Worm (Caenorhabditis elegans) whole organism, L4 larva: ENCODE results near the gene F44A2.7.

ENCODE experiments used
- F26F4.8 ChIP-seq: fragments of 200-800 bp; sonication (Bioruptor generic); conservative IDR thresholded peaks from 2 replicates; pipeline ENCODE4 v1.3.6; 2022; ENCODE audit warnings: missing genetic modification characterization, missing compliant biosample characterization
- F49E8.2 ChIP-seq: sonication (generic microtip); optimal IDR thresholded peaks from 2 replicates; lab custom pipeline; 2016; ENCODE audit warnings: missing compliant biosample characterization, mild to moderate bottlenecking, missing genetic modification characterization, borderline replicate concordance
- T20F7.1 ChIP-seq: fragments of 200-800 bp; sonication (Bioruptor generic); optimal IDR thresholded peaks from 2 replicates; lab custom pipeline; 2018; ENCODE audit warnings: mild to moderate bottlenecking, missing genetic modification characterization, missing compliant biosample characterization
- Y105C5A.15 ChIP-seq: fragments of 200-800 bp; sonication (Bioruptor generic); IDR thresholded peaks from 2 replicates; pipeline ENCODE4 v1.3.6; 2022; ENCODE audit warnings: missing genetic modification characterization, missing compliant biosample characterization
- aha-1 ChIP-seq: fragments of 150-350 bp; peaks from one replicate; lab custom pipeline; 2014; ENCODE audit warnings: missing biosample characterization, missing genetic modification characterization
- arid-1 ChIP-seq: fragments of 200-800 bp; sonication (Bioruptor generic); conservative IDR thresholded peaks from 2 replicates; pipeline ENCODE4 v1.3.6; 2022; ENCODE audit warnings: missing genetic modification reagents, missing genetic modification characterization, missing compliant biosample characterization
- ceh-28 ChIP-seq: fragments of 150-350 bp; optimal IDR thresholded peaks from 2 replicates; lab custom pipeline; 2014; ENCODE audit warnings: missing biosample characterization, missing genetic modification reagents, missing genetic modification characterization
- ceh-32 ChIP-seq: sonication (generic microtip); optimal IDR thresholded peaks from 2 replicates; lab custom pipeline; 2016; ENCODE audit warnings: mild to moderate bottlenecking, missing genetic modification characterization, missing compliant biosample characterization; ENCODE audit not compliant: poor library complexity
- ceh-62 ChIP-seq: sonication (generic microtip); optimal IDR thresholded peaks from 2 replicates; lab custom pipeline; 2017; ENCODE audit warnings: missing biosample characterization, missing genetic modification characterization
- ctbp-1 ChIP-seq: fragments of 200-800 bp; sonication (Bioruptor generic); IDR thresholded peaks from 2 replicates; pipeline ENCODE4 v1.3.6; 2022; ENCODE audit warnings: missing genetic modification reagents, missing genetic modification characterization, missing compliant biosample characterization
- daf-19 ChIP-seq: fragments of 200-800 bp; sonication (Bioruptor generic); conservative IDR thresholded peaks from 2 replicates; pipeline ENCODE4 v1.3.6; 2022; ENCODE audit warnings: missing genetic modification characterization, missing compliant biosample characterization
- daf-8 ChIP-seq: fragments of 200-800 bp; sonication (Bioruptor generic); IDR thresholded peaks from 2 replicates; pipeline ENCODE4 v1.3.6; 2022; ENCODE audit warnings: missing genetic modification characterization, missing compliant biosample characterization
- dmd-6 ChIP-seq: fragments of 200-800 bp; sonication (Bioruptor generic); IDR thresholded peaks from 2 replicates; pipeline ENCODE4 v1.3.6; 2022; ENCODE audit warnings: missing genetic modification reagents, missing genetic modification characterization, missing compliant biosample characterization
- egl-43 ChIP-seq: fragments of 200-800 bp; sonication (Bioruptor generic); IDR thresholded peaks from 2 replicates; pipeline ENCODE4 v1.3.6; 2022; ENCODE audit warnings: missing genetic modification reagents, missing genetic modification characterization, missing compliant biosample characterization
- fos-1 ChIP-seq: fragments of 150-350 bp; optimal IDR thresholded peaks from 2 replicates; lab custom pipeline; 2014; ENCODE audit warnings: missing biosample characterization, missing genetic modification characterization
- hif-1 ChIP-seq, 2 experiments: sonication (generic microtip); optimal IDR thresholded peaks; 2 replicates each; lab custom pipeline; 2016 to 2017; ENCODE audit warnings: missing compliant biosample characterization in 2 of 2, missing genetic modification characterization in 2 of 2, missing genetic modification reagents in 2 of 2, missing genotype in 2 of 2, mild to moderate bottlenecking in 1 of 2
- hlh-11 ChIP-seq: fragments of 200-800 bp; sonication (Bioruptor generic); optimal IDR thresholded peaks from 2 replicates; lab custom pipeline; 2018; ENCODE audit warnings: mild to moderate bottlenecking, missing genetic modification characterization, missing compliant biosample characterization
- hlh-30 ChIP-seq: sonication (generic microtip); optimal IDR thresholded peaks from 2 replicates; lab custom pipeline; 2017; ENCODE audit warnings: antibody characterized with exemption, mild to moderate bottlenecking, missing genetic modification characterization, missing compliant biosample characterization; ENCODE audit not compliant: insufficient read depth
- hmg-1.1 ChIP-seq: fragments of 200-800 bp; sonication (Bioruptor generic); IDR thresholded peaks from 2 replicates; pipeline ENCODE4 v1.3.6; 2022; ENCODE audit warnings: missing genetic modification reagents, missing genetic modification characterization, missing compliant biosample characterization
- lin-38 ChIP-seq: fragments of 200-800 bp; sonication (Bioruptor generic); IDR thresholded peaks from 2 replicates; pipeline ENCODE4 v1.3.6; 2022; ENCODE audit warnings: missing genetic modification reagents, missing genetic modification characterization, missing compliant biosample characterization
- lin-39 ChIP-seq: fragments of 150-350 bp; optimal IDR thresholded peaks from 2 replicates; lab custom pipeline; 2014; ENCODE audit warnings: missing biosample characterization, missing genetic modification reagents, missing genetic modification characterization
- lsy-2 ChIP-seq, 2 experiments: fragments of 150-350 bp in 1 of 2; sonication (generic microtip) in 1 of 2; optimal IDR thresholded peaks; 2 replicates each; lab custom pipeline; 2014 to 2017; ENCODE audit warnings: missing biosample characterization in 2 of 2, missing genetic modification characterization in 2 of 2
- madf-9 ChIP-seq: fragments of 200-800 bp; sonication (Bioruptor generic); conservative IDR thresholded peaks from 2 replicates; pipeline ENCODE4 v1.3.6; 2022; ENCODE audit warnings: missing genetic modification reagents, missing genetic modification characterization, missing compliant biosample characterization
- mdt-29 ChIP-seq: fragments of 200-800 bp; sonication (Bioruptor generic); IDR thresholded peaks from 2 replicates; pipeline ENCODE4 v1.3.6; 2022; ENCODE audit warnings: missing genetic modification reagents, missing genetic modification characterization, missing compliant biosample characterization
- mep-1 ChIP-seq: fragments of 150-350 bp; sonication (generic microtip); optimal IDR thresholded peaks from 3 replicates; lab custom pipeline; 2014; ENCODE audit warnings: missing biosample characterization, missing genetic modification characterization
- mxl-3 ChIP-seq: fragments of 200-800 bp; sonication (Bioruptor generic); optimal IDR thresholded peaks from 2 replicates; lab custom pipeline; 2018; ENCODE audit warnings: mild to moderate bottlenecking, missing genetic modification characterization, missing compliant biosample characterization
- nhr-102 ChIP-seq: sonication (generic microtip); optimal IDR thresholded peaks from 2 replicates; lab custom pipeline; 2016; ENCODE audit warnings: mild to moderate bottlenecking, missing genetic modification characterization, moderate library complexity, missing compliant biosample characterization
- nhr-25 ChIP-seq: sonication (generic microtip); optimal IDR thresholded peaks from 2 replicates; lab custom pipeline; 2017; ENCODE audit warnings: missing genetic modification characterization, mild to moderate bottlenecking, missing compliant biosample characterization, antibody characterized with exemption, moderate library complexity, borderline replicate concordance; ENCODE audit not compliant: insufficient read depth
- nhr-28 ChIP-seq: fragments of 150-350 bp; optimal IDR thresholded peaks from 2 replicates; lab custom pipeline; 2014; ENCODE audit warnings: missing biosample characterization, missing genetic modification characterization
- nhr-41 ChIP-seq: fragments of 200-800 bp; sonication (Bioruptor generic); IDR thresholded peaks from 2 replicates; pipeline ENCODE4 v1.3.6; 2022; ENCODE audit warnings: missing genetic modification reagents, missing genetic modification characterization, missing compliant biosample characterization
- nhr-48 ChIP-seq: sonication (generic microtip); optimal IDR thresholded peaks from 2 replicates; lab custom pipeline; 2016; ENCODE audit warnings: mild to moderate bottlenecking, missing genetic modification characterization, missing compliant biosample characterization
- nhr-6 ChIP-seq: fragments of 150-350 bp; optimal IDR thresholded peaks from 2 replicates; lab custom pipeline; 2014; ENCODE audit warnings: missing biosample characterization, missing genetic modification characterization
- nhr-77 ChIP-seq: fragments of 150-350 bp; optimal IDR thresholded peaks from 2 replicates; lab custom pipeline; 2014; ENCODE audit warnings: missing biosample characterization, missing genetic modification characterization
- pha-4 ChIP-seq, 2 experiments: fragments of 150-350 bp in 1 of 2; fragments of 200-800 bp in 1 of 2; sonication (Bioruptor generic) in 1 of 2; IDR thresholded peaks in 1 of 2; optimal IDR thresholded peaks in 1 of 2; 2 replicates each; pipeline versions ENCODE4 v1.3.6 to Lab custom; 2014 to 2022; ENCODE audit warnings: missing genetic modification characterization in 2 of 2, missing genetic modification reagents in 2 of 2, missing biosample characterization in 1 of 2, missing compliant biosample characterization in 1 of 2
- saeg-2 ChIP-seq: fragments of 200-800 bp; sonication (Bioruptor generic); IDR thresholded peaks from 2 replicates; pipeline ENCODE4 v1.3.6; 2022; ENCODE audit warnings: missing genetic modification reagents, missing genetic modification characterization, missing compliant biosample characterization
- sdz-12 ChIP-seq: fragments of 200-800 bp; sonication (Bioruptor generic); optimal IDR thresholded peaks from 2 replicates; lab custom pipeline; 2018; ENCODE audit warnings: mild to moderate bottlenecking, missing genetic modification characterization, missing compliant biosample characterization
- set-16 ChIP-seq: fragments of 200-800 bp; sonication (Bioruptor generic); IDR thresholded peaks from 2 replicates; pipeline ENCODE4 v1.3.6; 2022; ENCODE audit warnings: missing genetic modification reagents, missing genetic modification characterization, missing compliant biosample characterization
- skn-1 ChIP-seq: fragments of 150-350 bp; optimal IDR thresholded peaks from 2 replicates; lab custom pipeline; 2014; ENCODE audit warnings: missing biosample characterization, missing genetic modification characterization
- snpc-4 ChIP-seq: fragments of 150-350 bp; optimal IDR thresholded peaks from 2 replicates; lab custom pipeline; 2014; ENCODE audit warnings: missing biosample characterization, missing genetic modification characterization
- spr-3 ChIP-seq: fragments of 200-800 bp; sonication (Bioruptor generic); optimal IDR thresholded peaks from 2 replicates; lab custom pipeline; 2018; ENCODE audit warnings: mild to moderate bottlenecking, missing genetic modification characterization, missing compliant biosample characterization
- tag-97 ChIP-seq: fragments of 200-800 bp; sonication (Bioruptor generic); IDR thresholded peaks from 2 replicates; pipeline ENCODE4 v1.3.6; 2022; ENCODE audit warnings: missing genetic modification characterization, missing compliant biosample characterization
- tra-1 ChIP-seq: fragments of 200-800 bp; sonication (Bioruptor generic); IDR thresholded peaks from 2 replicates; pipeline ENCODE4 v1.3.6; 2022; ENCODE audit warnings: missing genetic modification reagents, missing genetic modification characterization, missing compliant biosample characterization
- unc-130 ChIP-seq: sonication (generic microtip); optimal IDR thresholded peaks from 2 replicates; lab custom pipeline; 2016; ENCODE audit warnings: missing genetic modification reagents, missing genetic modification characterization, missing compliant biosample characterization
- unc-39 ChIP-seq: sonication (generic microtip); optimal IDR thresholded peaks from 2 replicates; lab custom pipeline; 2017; ENCODE audit warnings: missing biosample characterization, missing genetic modification characterization
- zag-1 ChIP-seq: fragments of 150-350 bp; optimal IDR thresholded peaks from 2 replicates; lab custom pipeline; 2014; ENCODE audit warnings: missing biosample characterization, missing genetic modification characterization
- zfp-3 ChIP-seq: fragments of 200-800 bp; sonication (Bioruptor generic); conservative IDR thresholded peaks from 2 replicates; pipeline ENCODE4 v1.3.6; 2022; ENCODE audit warnings: missing genetic modification reagents, missing genetic modification characterization, missing compliant biosample characterization
- zip-11 ChIP-seq: fragments of 200-800 bp; sonication (Bioruptor generic); IDR thresholded peaks from 2 replicates; pipeline ENCODE4 v1.3.6; 2022; ENCODE audit warnings: missing genetic modification characterization, missing compliant biosample characterization
- zip-2 ChIP-seq: fragments of 150-350 bp; optimal IDR thresholded peaks from 2 replicates; lab custom pipeline; 2014; ENCODE audit warnings: missing biosample characterization, missing genetic modification characterization
- ztf-7 ChIP-seq: fragments of 150-350 bp; optimal IDR thresholded peaks from 2 replicates; lab custom pipeline; 2014; ENCODE audit warnings: missing biosample characterization, missing genetic modification characterization

F44A2.7 gene

ce11 chrV:9336462-9336861 lies 15.2 kb downstream of the F44A2.7 start, which contains the start of gene coq-6:
Gene coq-6, plus strand, starts transcription at chrV:9336762.
- TF ChIP-seq ceh-62 (no peak), aha-1 (peak; percentile 69)

- no peak for TF ChIP-seq ceh-32 (tag; lab: Kevin White, UChicago)
- TF ChIP-seq zfp-3 (GFP tag; lab: Robert Waterston, UW) = no peak; the same call in 1 of the 2 replicates
- TF ChIP-seq lin-38 (GFP tag; lab: Robert Waterston, UW) = peak; percentile 41; the same call in 1 of the 2 replicates
- TF ChIP-seq zag-1 (tag; lab: Kevin White, UChicago) = no peak
- TF ChIP-seq mdt-29 = no peak
- TF ChIP-seq F26F4.8 (GFP tag; lab: Robert Waterston, UW) = 0 out of 2 replicates have a peak, but pooled peaks have one; percentile 31
- no peak for TF ChIP-seq skn-1 (tag; lab: Kevin White, UChicago)
- no peak for TF ChIP-seq nhr-41 (GFP tag; lab: Robert Waterston, UW)
- TF ChIP-seq hif-1 (tag; optimal IDR thresholded peaks at IDR 0.05; lab: Kevin White, UChicago) = peak in 1 of 2 experiments; percentile 32
- TF ChIP-seq unc-39 = no peak
- no peak for TF ChIP-seq set-16 (GFP tag; lab: Robert Waterston, UW)
- no peak for TF ChIP-seq tag-97
- no peak for TF ChIP-seq hlh-30 (tag; lab: Kevin White, UChicago)
- TF ChIP-seq T20F7.1 (GFP tag; lab: Kevin White, UChicago) = peak; percentile 23
- no peak for TF ChIP-seq nhr-6 (tag; lab: Kevin White, UChicago)
- TF ChIP-seq egl-43 (GFP tag; lab: Robert Waterston, UW) = peak; percentile 71
- no peak for TF ChIP-seq zip-11 (GFP tag; lab: Robert Waterston, UW)
- TF ChIP-seq aha-1 = peak; percentile 96
- TF ChIP-seq nhr-25 (tag; lab: Kevin White, UChicago) = peak; percentile 24
- no peak for TF ChIP-seq dmd-6 (GFP tag; lab: Robert Waterston, UW)
- no peak for TF ChIP-seq nhr-77 (tag; lab: Kevin White, UChicago)
- no peak for TF ChIP-seq ctbp-1 (GFP tag; lab: Robert Waterston, UW)
- TF ChIP-seq hlh-11 (tag; lab: Kevin White, UChicago) = peak; percentile 6
- TF ChIP-seq lin-39 (tag; lab: Kevin White, UChicago) = no peak
- TF ChIP-seq fos-1 (tag; lab: Kevin White, UChicago) = no peak
- TF ChIP-seq nhr-102 = peak; percentile 59
- TF ChIP-seq daf-19 (GFP tag; lab: Robert Waterston, UW) = no peak
- no peak for TF ChIP-seq hmg-1.1
- TF ChIP-seq spr-3 = no peak
- no peak for TF ChIP-seq arid-1 (GFP tag; lab: Robert Waterston, UW)
- TF ChIP-seq lsy-2 (tag; optimal IDR thresholded peaks at IDR 0.05; lab: Kevin White, UChicago) = peak in 1 of 2 experiments; percentile 41
- no peak for TF ChIP-seq ceh-28 (tag; lab: Kevin White, UChicago)
- TF ChIP-seq unc-130 (GFP tag; lab: Kevin White, UChicago) = no peak
- no peak for TF ChIP-seq mxl-3 (GFP tag; lab: Kevin White, UChicago)
- TF ChIP-seq mep-1 = peak; percentile 52
- TF ChIP-seq sdz-12 (GFP tag; lab: Kevin White, UChicago) = peak; percentile 31
- no peak for TF ChIP-seq madf-9 (GFP tag; lab: Robert Waterston, UW)
- TF ChIP-seq ztf-7 (tag; lab: Kevin White, UChicago) = no peak
- TF ChIP-seq nhr-28 (tag; lab: Kevin White, UChicago) = no peak
- TF ChIP-seq nhr-48 (tag; lab: Kevin White, UChicago) = no peak
- no peak for TF ChIP-seq snpc-4 (tag; lab: Kevin White, UChicago)
- no peak for TF ChIP-seq zip-2
- no peak for TF ChIP-seq tra-1 (GFP tag; lab: Robert Waterston, UW)
- no peak for TF ChIP-seq pha-4 (GFP tag; IDR thresholded peaks at IDR 0.05; lab: Robert Waterston, UW)
- no peak for TF ChIP-seq pha-4 (tag; optimal IDR thresholded peaks at IDR 0.05; lab: Kevin White, UChicago)
- TF ChIP-seq Y105C5A.15 (GFP tag; lab: Robert Waterston, UW) = no peak
- TF ChIP-seq ceh-62 = no peak
- TF ChIP-seq F49E8.2 (tag; lab: Kevin White, UChicago) = no peak
- TF ChIP-seq saeg-2 (GFP tag; lab: Robert Waterston, UW) = no peak
- TF ChIP-seq daf-8 (GFP tag; lab: Robert Waterston, UW) = no peak
Observed at ce11 chrV:9338452-9338851, 17.2 kb downstream of the F44A2.7 start.
